Fruit fly (Drosophila melanogaster) whole organism, embryonic: Measurements from ENCODE around the gene MEP-1.
A peak's percentile ranks its signal among the peaks of the same experiment; 100 is the strongest.

ENCODE experiments used
- ATbp ChIP-seq: fragments of 200-800 bp; sonication (Bioruptor generic); optimal IDR thresholded peaks from 2 replicates; lab custom pipeline; 2017; ENCODE audit warnings: missing biosample characterization, mild to moderate bottlenecking, missing genetic modification characterization, missing genetic modification reagents
- Atf3 ChIP-seq: fragments of 200-800 bp; sonication (Bioruptor generic); optimal IDR thresholded peaks from 3 replicates; lab custom pipeline; 2016; ENCODE audit warnings: missing biosample characterization, missing genetic modification characterization
- Blimp-1 ChIP-seq: fragments of 200-800 bp; sonication (Bioruptor generic); optimal IDR thresholded peaks from 3 replicates; lab custom pipeline; 2018; ENCODE audit warnings: missing biosample characterization, missing genetic modification characterization, mild to moderate bottlenecking, moderate library complexity, missing genetic modification reagents
- Bteb2 ChIP-seq: fragments of 200-800 bp; sonication (Bioruptor generic); optimal IDR thresholded peaks from 2 replicates; lab custom pipeline; 2016; ENCODE audit warnings: missing biosample characterization, missing genetic modification characterization
- C15 ChIP-seq: fragments of 200-800 bp; sonication (Bioruptor generic); IDR thresholded peaks from 3 replicates; pipeline ENCODE4 v1.3.6; 2022; ENCODE audit warnings: missing biosample characterization, missing genetic modification characterization
- CG10979 ChIP-seq: fragments of 200-800 bp; sonication (Bioruptor generic); optimal IDR thresholded peaks from 2 replicates; lab custom pipeline; 2018; ENCODE audit warnings: missing biosample characterization, mild to moderate bottlenecking, missing genetic modification characterization, moderate library complexity
- CG12769 ChIP-seq: fragments of 200-800 bp; sonication (Bioruptor generic); optimal IDR thresholded peaks from 2 replicates; lab custom pipeline; 2019; ENCODE audit warnings: missing biosample characterization, mild to moderate bottlenecking, missing genetic modification characterization, moderate library complexity
- CG13424 ChIP-seq: fragments of 200-800 bp; sonication (Bioruptor generic); optimal IDR thresholded peaks from 2 replicates; lab custom pipeline; 2019; ENCODE audit warnings: missing biosample characterization, mild to moderate bottlenecking, missing genetic modification characterization, moderate library complexity
- CG14860 ChIP-seq: fragments of 200-800 bp; sonication (Bioruptor generic); IDR thresholded peaks from 3 replicates; pipeline ENCODE4 v1.3.6; 2022; ENCODE audit warnings: missing biosample characterization, missing genetic modification characterization; ENCODE audit not compliant: partially characterized antibody
- CG17568 ChIP-seq: fragments of 200-800 bp; sonication (Bioruptor generic); optimal IDR thresholded peaks from 2 replicates; lab custom pipeline; 2018; ENCODE audit warnings: missing biosample characterization, mild to moderate bottlenecking, missing genetic modification characterization, moderate library complexity
- CG1792 ChIP-seq: fragments of 200-800 bp; sonication (Bioruptor generic); optimal IDR thresholded peaks from 2 replicates; lab custom pipeline; 2016; ENCODE audit warnings: missing biosample characterization, missing genetic modification characterization
- CG18262 ChIP-seq: fragments of 200-800 bp; optimal IDR thresholded peaks from 3 replicates; lab custom pipeline; 2019; ENCODE audit warnings: missing biosample characterization, mild to moderate bottlenecking, missing genetic modification characterization, moderate library complexity
- CG2678 ChIP-seq: fragments of 200-800 bp; sonication (Bioruptor generic); optimal IDR thresholded peaks from 3 replicates; lab custom pipeline; 2019; ENCODE audit warnings: missing biosample characterization, mild to moderate bottlenecking, missing genetic modification characterization, moderate library complexity
- CG2712 ChIP-seq: fragments of 200-800 bp; optimal IDR thresholded peaks from 3 replicates; lab custom pipeline; 2019; ENCODE audit warnings: missing biosample characterization, mild to moderate bottlenecking, missing genetic modification characterization, moderate library complexity
- CG32532 ChIP-seq: fragments of 200-800 bp; sonication (Bioruptor generic); IDR thresholded peaks from 2 replicates; pipeline ENCODE4 v1.3.6; 2022; ENCODE audit warnings: missing biosample characterization, missing genetic modification characterization
- CG4854 ChIP-seq: fragments of 200-800 bp; sonication (Bioruptor generic); optimal IDR thresholded peaks from 2 replicates; lab custom pipeline; 2016; ENCODE audit warnings: missing biosample characterization, missing genetic modification characterization, inconsistent platforms
- CG6689 ChIP-seq: fragments of 200-800 bp; sonication (Bioruptor generic); IDR thresholded peaks from 2 replicates; pipeline ENCODE4 v1.3.6; 2022; ENCODE audit warnings: missing biosample characterization, missing genetic modification characterization
- CG8089 ChIP-seq: fragments of 200-800 bp; sonication (Bioruptor generic); optimal IDR thresholded peaks from 3 replicates; lab custom pipeline; 2016; ENCODE audit warnings: missing biosample characterization, missing genetic modification characterization
- CG9817 ChIP-seq: fragments of 200-800 bp; sonication (Bioruptor generic); optimal IDR thresholded peaks from 2 replicates; lab custom pipeline; 2018; ENCODE audit warnings: missing biosample characterization, mild to moderate bottlenecking, missing genetic modification characterization, moderate library complexity
- CHES-1-like ChIP-seq: fragments of 200-800 bp; sonication (Bioruptor generic); optimal IDR thresholded peaks from 2 replicates; lab custom pipeline; 2016; ENCODE audit warnings: missing biosample characterization, missing genetic modification characterization
- CTCF ChIP-seq: fragments of 200-800 bp; sonication (Bioruptor generic); optimal IDR thresholded peaks from 2 replicates; lab custom pipeline; 2017; ENCODE audit warnings: missing biosample characterization, mild to moderate bottlenecking, missing genetic modification characterization, moderate library complexity
- Dad ChIP-seq: fragments of 200-800 bp; sonication (Bioruptor generic); optimal IDR thresholded peaks from 3 replicates; lab custom pipeline; 2016; ENCODE audit warnings: missing biosample characterization, missing genetic modification characterization
- Dfd ChIP-seq, 2 experiments: fragments of >200 bp; optimal IDR thresholded peaks; 2 replicates each; lab custom pipeline; 2017; ENCODE audit warnings: missing biosample characterization in 2 of 2, missing genetic modification characterization in 2 of 2
- Fer1 ChIP-seq: fragments of 200-800 bp; sonication (Bioruptor generic); optimal IDR thresholded peaks from 2 replicates; lab custom pipeline; 2017; ENCODE audit warnings: missing biosample characterization, mild to moderate bottlenecking, missing genetic modification characterization
- Gug ChIP-seq: fragments of 200-800 bp; sonication (Bioruptor generic); IDR thresholded peaks from 4 replicates; pipeline ENCODE4 v1.3.6; 2022; ENCODE audit warnings: missing biosample characterization, missing genetic modification characterization
- HLH54F ChIP-seq: fragments of 200-800 bp; sonication (Bioruptor generic); optimal IDR thresholded peaks from 3 replicates; lab custom pipeline; 2016; ENCODE audit warnings: missing biosample characterization, missing genetic modification characterization
- Mes4 ChIP-seq: fragments of 200-800 bp; sonication (Bioruptor generic); optimal IDR thresholded peaks from 2 replicates; lab custom pipeline; 2016; ENCODE audit warnings: missing biosample characterization, missing genetic modification characterization
- NC2α ChIP-seq: fragments of 200-800 bp; sonication (Bioruptor generic); optimal IDR thresholded peaks from 2 replicates; lab custom pipeline; 2016; ENCODE audit warnings: missing biosample characterization, missing genetic modification characterization
- NK7.1 ChIP-seq: fragments of 200-800 bp; sonication (Bioruptor generic); optimal IDR thresholded peaks from 3 replicates; lab custom pipeline; 2016; ENCODE audit warnings: missing biosample characterization, missing genetic modification characterization
- Rx ChIP-seq: fragments of 200-800 bp; sonication (Bioruptor generic); IDR thresholded peaks from 2 replicates; pipeline ENCODE4 v1.3.6; 2022; ENCODE audit warnings: missing biosample characterization, missing genetic modification characterization
- Trl ChIP-seq, 3 experiments: fragments of >200 bp in 2 of 3; fragments of 200-800 bp in 1 of 3; sonication (Bioruptor generic) in 1 of 3; optimal IDR thresholded peaks; 2 replicates in 1 of 3; 3 replicates in 2 of 3; lab custom pipeline; 2016 to 2017; ENCODE audit warnings: missing biosample characterization in 1 of 3, missing genetic modification characterization in 1 of 3
- aop ChIP-seq: fragments of 200-800 bp; sonication (Bioruptor generic); IDR thresholded peaks from 2 replicates; pipeline ENCODE4 v1.3.6; 2022; ENCODE audit warnings: missing biosample characterization, missing genetic modification characterization
- bigmax ChIP-seq: fragments of 200-800 bp; sonication (Bioruptor generic); optimal IDR thresholded peaks from 2 replicates; lab custom pipeline; 2018; ENCODE audit warnings: missing biosample characterization, mild to moderate bottlenecking, missing genetic modification characterization
- cas ChIP-seq: fragments of 200-800 bp; sonication (Bioruptor generic); IDR thresholded peaks from 2 replicates; pipeline ENCODE4 v1.3.6; 2022; ENCODE audit warnings: missing biosample characterization, missing genetic modification characterization
- cato ChIP-seq: fragments of 200-800 bp; sonication (Bioruptor generic); optimal IDR thresholded peaks from 2 replicates; lab custom pipeline; 2016; ENCODE audit warnings: missing biosample characterization, missing genetic modification characterization, borderline replicate concordance
- chinmo ChIP-seq: fragments of 200-800 bp; sonication (Bioruptor generic); IDR thresholded peaks from 4 replicates; pipeline ENCODE4 v1.3.6; 2022; ENCODE audit warnings: missing biosample characterization, missing genetic modification characterization; ENCODE audit not compliant: partially characterized antibody
- crol ChIP-seq: fragments of 200-800 bp; sonication (Bioruptor generic); IDR thresholded peaks from 2 replicates; pipeline ENCODE4 v1.3.6; 2022; ENCODE audit warnings: missing biosample characterization, missing genetic modification characterization
- danr ChIP-seq: fragments of 200-800 bp; sonication (Bioruptor generic); IDR thresholded peaks from 2 replicates; pipeline ENCODE4 v1.3.6; 2022; ENCODE audit warnings: missing biosample characterization, missing genetic modification characterization
- gsb ChIP-seq: fragments of 200-800 bp; sonication (Bioruptor generic); IDR thresholded peaks from 2 replicates; pipeline ENCODE4 v1.3.6; 2022; ENCODE audit warnings: missing biosample characterization, missing genetic modification characterization
- jumu ChIP-seq: fragments of 200-800 bp; sonication (Bioruptor generic); optimal IDR thresholded peaks from 3 replicates; lab custom pipeline; 2016; ENCODE audit warnings: missing biosample characterization, missing genetic modification characterization
- luna ChIP-seq: fragments of 200-800 bp; sonication (Bioruptor generic); optimal IDR thresholded peaks from 2 replicates; lab custom pipeline; 2016; ENCODE audit warnings: missing biosample characterization, missing genetic modification characterization
- pho ChIP-seq: fragments of 200-800 bp; sonication (Bioruptor generic); optimal IDR thresholded peaks from 2 replicates; lab custom pipeline; 2016; ENCODE audit warnings: missing biosample characterization, missing genetic modification characterization
- prd ChIP-seq, 3 experiments: fragments of >200 bp in 2 of 3; fragments of 200-800 bp in 1 of 3; sonication (Bioruptor generic) in 1 of 3; optimal IDR thresholded peaks in 2 of 3; IDR thresholded peaks in 1 of 3; 2 replicates in 2 of 3; 3 replicates in 1 of 3; pipeline versions ENCODE4 v1.3.6 to Lab custom; 2017 to 2022; ENCODE audit warnings: missing biosample characterization in 1 of 3, missing genetic modification characterization in 1 of 3
- pros ChIP-seq: fragments of 200-800 bp; sonication (Bioruptor generic); optimal IDR thresholded peaks from 3 replicates; lab custom pipeline; 2019; ENCODE audit warnings: missing biosample characterization, mild to moderate bottlenecking, missing genetic modification characterization, moderate library complexity
- pzg ChIP-seq: fragments of 200-800 bp; sonication (Bioruptor generic); optimal IDR thresholded peaks from 3 replicates; lab custom pipeline; 2018; ENCODE audit warnings: missing biosample characterization, mild to moderate bottlenecking, missing genetic modification characterization, moderate library complexity
- slbo ChIP-seq: fragments of 200-800 bp; sonication (Bioruptor generic); IDR thresholded peaks from 2 replicates; pipeline ENCODE4 v1.3.6; 2022; ENCODE audit warnings: missing biosample characterization, missing genetic modification characterization
- tll ChIP-seq, 2 experiments: fragments of 200-800 bp in 1 of 2; fragments of >200 bp in 1 of 2; sonication (Bioruptor generic) in 1 of 2; optimal IDR thresholded peaks; 2 replicates each; lab custom pipeline; 2017 to 2019; ENCODE audit warnings: missing biosample characterization in 2 of 2, missing genetic modification characterization in 2 of 2, mild to moderate bottlenecking in 1 of 2, moderate library complexity in 1 of 2
- tx ChIP-seq: fragments of 200-800 bp; sonication (Bioruptor generic); optimal IDR thresholded peaks from 2 replicates; lab custom pipeline; 2016; ENCODE audit warnings: missing biosample characterization, missing genetic modification characterization
- zfh2 ChIP-seq: fragments of 200-800 bp; sonication (Bioruptor generic); optimal IDR thresholded peaks from 2 replicates; lab custom pipeline; 2016; ENCODE audit warnings: missing biosample characterization, missing genetic modification characterization

Gene MEP-1

dm6 chr3L:2584119-2584805 is 47.3 kb upstream of the MEP-1 start (continued):
- TF ChIP-seq pho (GFP tag; lab: Kevin White, UChicago) (peak; percentile 66), tll (GFP tag; optimal IDR thresholded peaks at IDR 0.05; lab: Kevin White, UChicago) (no peak), CHES-1-like (GFP tag; lab: Kevin White, UChicago) (peak; percentile 75), CG2678 (tag; lab: Kevin White, UChicago) (peak; percentile 93), bigmax (GFP tag; lab: Kevin White, UChicago) (no peak), Dad (GFP tag; lab: Kevin White, UChicago) (peak; percentile 59), CG4854 (peak; percentile 46), Fer1 (GFP tag; lab: Kevin White, UChicago) (peak; percentile 90), CTCF (GFP tag; lab: Kevin White, UChicago) (peak; percentile 45), pzg (GFP tag; lab: Kevin White, UChicago) (peak; percentile 7), CG9817 (tag; lab: Kevin White, UChicago) (peak; percentile 70), jumu (GFP tag; lab: Kevin White, UChicago) (peak; percentile 63), CG17568 (peak; percentile 82), Trl (optimal IDR thresholded peaks at IDR 0.05; lab: Kevin White, UChicago) (peak in 1 of 2 experiments; percentile 19), Trl (GFP tag; optimal IDR thresholded peaks at IDR 0.05; lab: Kevin White, UChicago) (peak; percentile 50), slbo (GFP tag; lab: Robert Waterston, UW) (peak; percentile 68), CG13424 (tag; lab: Kevin White, UChicago) (peak; percentile 89), Atf3 (peak; percentile 36), danr (GFP tag; lab: Robert Waterston, UW) (peak; percentile 63), luna (GFP tag; lab: Kevin White, UChicago) (no peak), aop (no peak), tx (GFP tag; lab: Kevin White, UChicago) (peak; percentile 61), C15 (GFP tag; lab: Robert Waterston, UW) (no peak), prd (optimal IDR thresholded peaks at IDR 0.05; lab: Kevin White, UChicago) (no peak), prd (GFP tag; IDR thresholded peaks at IDR 0.05; lab: Robert Waterston, UW) (peak; percentile 78), zfh2 (peak; percentile 34), NK7.1 (peak; percentile 65), CG6689 (GFP tag; lab: Robert Waterston, UW) (peak; percentile 85), CG12769 (tag; lab: Kevin White, UChicago) (peak; percentile 80), HLH54F (peak; percentile 67), CG8089 (peak; percentile 59), gsb (GFP tag; lab: Robert Waterston, UW) (no peak; the same call in none of the 2 replicates), NC2α (GFP tag; lab: Kevin White, UChicago) (peak; percentile 44), crol (GFP tag; lab: Robert Waterston, UW) (peak; percentile 97), CG1792 (no peak), Rx (GFP tag; lab: Robert Waterston, UW) (peak; percentile 8; the same call in 1 of the 2 replicates), CG32532 (GFP tag; lab: Robert Waterston, UW) (peak; percentile 67; the same call in 1 of the 2 replicates), Mes4 (peak; percentile 77), Bteb2 (peak; percentile 63), cato (GFP tag; lab: Kevin White, UChicago) (peak; percentile 58), cas (GFP tag; lab: Robert Waterston, UW) (no peak), CG14860 (no peak), ATbp (GFP tag; lab: Kevin White, UChicago) (peak; percentile 86), CG2712 (peak; percentile 89), CG18262 (tag; lab: Kevin White, UChicago) (peak; percentile 93), Gug (peak; percentile 59; the same call in 2 of the 4 replicates), CG10979 (tag; lab: Kevin White, UChicago) (peak; percentile 86), Dfd (GFP tag; optimal IDR thresholded peaks at IDR 0.05; lab: Kevin White, UChicago) (no peak), pros (GFP tag; lab: Kevin White, UChicago) (peak; percentile 91), chinmo (0 out of 4 replicates have a peak, but pooled peaks have one; percentile 72), Blimp-1 (GFP tag; lab: Kevin White, UChicago) (peak; percentile 66)
